Worm (Caenorhabditis elegans): ENCODE measurements around the gene miga-1.

DNA sequence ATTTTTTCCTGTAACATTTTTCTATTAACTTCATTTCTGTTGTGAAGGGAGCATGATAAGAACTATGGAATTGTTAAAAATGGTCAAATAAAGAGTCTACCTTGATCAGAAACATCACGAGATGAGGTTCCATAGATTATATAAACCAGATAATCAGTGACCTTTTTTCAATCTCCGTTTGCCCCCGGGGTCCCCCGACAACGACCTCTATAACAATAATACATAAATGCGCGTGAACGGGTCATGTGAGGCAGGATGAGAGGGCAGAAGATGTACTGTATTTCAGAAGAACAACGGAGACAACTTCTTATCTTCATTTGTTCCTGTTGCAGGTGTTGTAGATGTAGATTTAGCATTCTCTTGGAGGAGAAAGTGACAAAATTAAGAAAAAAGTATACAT lies 48.8 kb downstream of the miga-1 start:
- no peak for TF ChIP-seq irx-1 (tag; optimal IDR thresholded peaks at IDR 0.05)
- TF ChIP-seq nhr-47 (tag; optimal IDR thresholded peaks at IDR 0.05) = no peak
- peak in 1 of 6 experiments; percentile 7 for TF ChIP-seq elt-3 (tag; optimal IDR thresholded peaks at IDR 0.05)
- no peak for TF ChIP-seq sptf-1 (tag; optimal IDR thresholded peaks at IDR 0.05)
- TF ChIP-seq nhr-12 (tag; optimal IDR thresholded peaks at IDR 0.05) = no peak
- TF ChIP-seq nhr-77 (tag; optimal IDR thresholded peaks at IDR 0.05) = no peak
- TF ChIP-seq nhr-237 (tag; optimal IDR thresholded peaks at IDR 0.05) = no peak
- TF ChIP-seq lin-15B (tag; optimal IDR thresholded peaks at IDR 0.05) = no peak
- no peak for TF ChIP-seq lin-39 (tag; optimal IDR thresholded peaks at IDR 0.05)
- TF ChIP-seq lin-35 (GFP tag; optimal IDR thresholded peaks at IDR 0.05) = no peak
- TF ChIP-seq snpc-4 (tag; optimal IDR thresholded peaks at IDR 0.05) = no peak
- TF ChIP-seq rnt-1 (tag; optimal IDR thresholded peaks at IDR 0.05) = no peak
- TF ChIP-seq sup-37 (GFP tag; optimal IDR thresholded peaks at IDR 0.05) = no peak

Measured in whole organism, L1 larva.